Worm (Caenorhabditis elegans) whole organism, L2 larva: ENCODE data around the gene fah-1.

Experiments
- aly-2 ChIP-seq: fragments of 150-350 bp; optimal IDR thresholded peaks from 2 replicates; lab custom pipeline; 2014; ENCODE audit warnings: missing biosample characterization, missing genetic modification characterization
- ama-1 ChIP-seq: fragments of 150-350 bp; optimal IDR thresholded peaks from 2 replicates; lab custom pipeline; 2018; ENCODE audit warnings: inconsistent platforms
- blmp-1 ChIP-seq: sonication (generic microtip); optimal IDR thresholded peaks from 2 replicates; lab custom pipeline; 2017; ENCODE audit warnings: missing genetic modification characterization, mild to moderate bottlenecking, missing compliant biosample characterization, antibody characterized with exemption, moderate library complexity; ENCODE audit not compliant: insufficient read depth
- lin-13 ChIP-seq: fragments of 150-350 bp; optimal IDR thresholded peaks from 2 replicates; lab custom pipeline; 2014; ENCODE audit warnings: missing biosample characterization, missing genetic modification reagents, missing genetic modification characterization
- lin-39 ChIP-seq: fragments of 150-350 bp; optimal IDR thresholded peaks from 2 replicates; lab custom pipeline; 2014; ENCODE audit warnings: missing biosample characterization, missing genetic modification reagents, missing genetic modification characterization
- lsy-2 ChIP-seq, 2 experiments: fragments of 150-350 bp in 1 of 2; sonication (generic microtip) in 1 of 2; optimal IDR thresholded peaks; 2 replicates each; lab custom pipeline; 2014 to 2017; ENCODE audit warnings: missing biosample characterization in 2 of 2, missing genetic modification characterization in 2 of 2
- mab-5 ChIP-seq: fragments of 150-350 bp; optimal IDR thresholded peaks from 2 replicates; lab custom pipeline; 2014; ENCODE audit warnings: missing biosample characterization, missing genetic modification characterization
- nhr-237 ChIP-seq: fragments of 150-350 bp; optimal IDR thresholded peaks from 2 replicates; lab custom pipeline; 2014; ENCODE audit warnings: missing biosample characterization, missing genetic modification characterization
- nhr-25 ChIP-seq: fragments of 150-350 bp; sonication (generic microtip); optimal IDR thresholded peaks from 3 replicates; lab custom pipeline; 2014; ENCODE audit warnings: missing biosample characterization, missing genetic modification characterization
- snpc-4 ChIP-seq: fragments of 150-350 bp; optimal IDR thresholded peaks from 2 replicates; lab custom pipeline; 2014; ENCODE audit warnings: missing biosample characterization, missing genetic modification characterization
- zag-1 ChIP-seq: fragments of 150-350 bp; optimal IDR thresholded peaks from 2 replicates; lab custom pipeline; 2014; ENCODE audit warnings: missing biosample characterization, missing genetic modification characterization
- ztf-4 ChIP-seq: fragments of 150-350 bp; optimal IDR thresholded peaks from 2 replicates; lab custom pipeline; 2014; ENCODE audit warnings: missing biosample characterization, missing genetic modification characterization

DNA sequence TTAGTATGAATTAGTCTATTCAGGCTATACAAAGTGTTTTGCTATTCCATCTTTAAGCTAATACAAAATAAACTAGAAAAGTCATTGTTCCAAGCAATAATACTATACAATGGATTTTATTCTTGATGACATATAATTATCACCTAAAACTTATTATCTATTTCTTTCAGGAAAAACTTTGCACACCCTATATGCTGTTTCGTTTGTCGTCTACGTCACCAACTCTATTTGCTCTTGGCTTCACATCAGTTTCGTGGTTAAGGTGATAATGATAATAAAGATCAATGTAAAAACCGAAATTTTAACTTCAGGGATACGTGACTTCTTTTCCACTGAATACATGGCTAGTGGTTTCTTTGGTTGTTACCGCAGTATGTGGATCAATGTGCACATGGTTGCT is 13.8 kb upstream of the fah-1 start:
- TF ChIP-seq snpc-4 (tag; lab: Kevin White, UChicago) (no peak), nhr-25 (tag; lab: Kevin White, UChicago) (no peak), blmp-1 (tag; lab: Kevin White, UChicago) (no peak), ama-1 (lab: Kevin White, UChicago) (no peak), aly-2 (tag; lab: Kevin White, UChicago) (no peak), mab-5 (tag; lab: Kevin White, UChicago) (no peak), lin-13 (GFP tag; lab: Kevin White, UChicago) (no peak), lsy-2 (tag; optimal IDR thresholded peaks at IDR 0.05; lab: Kevin White, UChicago) (no peak), ztf-4 (tag; lab: Kevin White, UChicago) (no peak), lin-39 (tag; lab: Kevin White, UChicago) (no peak), nhr-237 (tag; lab: Kevin White, UChicago) (no peak), zag-1 (no peak)
